Worm (Caenorhabditis elegans): Measurements from ENCODE around the gene Y73C8C.8.

Gene Y73C8C.8

ce11 chrV:3144494-3144893 is 30.8 kb upstream of the Y73C8C.8 start, which contains the start of gene srab-10:
TSS of gene srab-10 (minus strand) at chrV:3144594.
- no peak for TF ChIP-seq lin-32 (GFP tag; optimal IDR thresholded peaks at IDR 0.05)
- TF ChIP-seq elt-3 (tag; optimal IDR thresholded peaks at IDR 0.05) = no peak
- no peak for TF ChIP-seq ceh-39 (tag; optimal IDR thresholded peaks at IDR 0.05)
- no peak for TF ChIP-seq ceh-83 (GFP tag; optimal IDR thresholded peaks at IDR 0.05)

- TF ChIP-seq ceh-83 (GFP tag; optimal IDR thresholded peaks at IDR 0.05) (no peak), hlh-1 (tag; optimal IDR thresholded peaks at IDR 0.05) (no peak), mab-5 (tag; optimal IDR thresholded peaks at IDR 0.05) (no peak), ceh-39 (tag; optimal IDR thresholded peaks at IDR 0.05) (no peak), ztf-11 (tag; optimal IDR thresholded peaks at IDR 0.05) (no peak), unc-62 (GFP tag; optimal IDR thresholded peaks at IDR 0.05) (no peak), ham-2 (GFP tag; optimal IDR thresholded peaks at IDR 0.05) (no peak), nhr-237 (tag; optimal IDR thresholded peaks at IDR 0.05) (no peak), tbx-8 (GFP tag; optimal IDR thresholded peaks at IDR 0.05) (no peak)
Observed at ce11 chrV:3141190-3141589, 27.5 kb upstream of the Y73C8C.8 start, which contains the start of gene srab-9. TSS of gene srab-9 (minus strand) at chrV:3141290.

ce11 chrV:3138488-3138887 is 24.8 kb upstream of the Y73C8C.8 start, which contains the start of the genes irld-3 and F02C9.1:
TSS of gene irld-3 (minus strand) at chrV:3138588.
TSS of gene F02C9.1 (plus strand) at chrV:3138703.
- no peak for TF ChIP-seq ceh-39 (tag; optimal IDR thresholded peaks at IDR 0.05)
- TF ChIP-seq unc-120 (tag; optimal IDR thresholded peaks at IDR 0.05; ENCODE audit: poor library complexity, severe bottlenecking) = no peak
- no peak for TF ChIP-seq nhr-2 (tag; optimal IDR thresholded peaks at IDR 0.05)
- no peak for TF ChIP-seq ces-1 (GFP tag; optimal IDR thresholded peaks at IDR 0.05)
- TF ChIP-seq tbx-8 (GFP tag; optimal IDR thresholded peaks at IDR 0.05) = no peak
- TF ChIP-seq bed-3 (GFP tag; optimal IDR thresholded peaks at IDR 0.05) = no peak
- TF ChIP-seq nhr-76 (tag; optimal IDR thresholded peaks at IDR 0.05) = no peak
- no peak for TF ChIP-seq lin-13 (tag; optimal IDR thresholded peaks at IDR 0.05)
- no peak for TF ChIP-seq drap-1 (GFP tag; optimal IDR thresholded peaks at IDR 0.05)
- TF ChIP-seq M03D4.4 (tag; optimal IDR thresholded peaks at IDR 0.05) = no peak

ce11 chrV:3133293-3133755 is 19.7 kb upstream of the Y73C8C.8 start, which contains the start of gene F02C9.2:
TSS of gene F02C9.2 (plus strand) at chrV:3133705.
- TF ChIP-seq tbx-8 (GFP tag; optimal IDR thresholded peaks at IDR 0.05) (no peak), sem-2 (GFP tag; optimal IDR thresholded peaks at IDR 0.05) (no peak), mab-5 (tag; optimal IDR thresholded peaks at IDR 0.05) (no peak), lin-13 (tag; optimal IDR thresholded peaks at IDR 0.05) (no peak)

- peak; percentile 34 for TF ChIP-seq mls-2 (tag; optimal IDR thresholded peaks at IDR 0.05)
- no peak for TF ChIP-seq lsy-2 (tag; optimal IDR thresholded peaks at IDR 0.05)
Observed at ce11 chrV:3132116-3132515, 18.5 kb upstream of the Y73C8C.8 start.

- TF ChIP-seq snpc-4 (tag; optimal IDR thresholded peaks at IDR 0.05) (no peak), nhr-2 (tag; optimal IDR thresholded peaks at IDR 0.05) (no peak), mls-2 (tag; optimal IDR thresholded peaks at IDR 0.05) (no peak), nhr-28 (tag; optimal IDR thresholded peaks at IDR 0.05) (no peak), bed-3 (GFP tag; optimal IDR thresholded peaks at IDR 0.05) (no peak), drap-1 (GFP tag; optimal IDR thresholded peaks at IDR 0.05) (no peak), tbx-8 (GFP tag; optimal IDR thresholded peaks at IDR 0.05) (no peak), pha-4 (tag; optimal IDR thresholded peaks at IDR 0.05) (no peak), ces-1 (GFP tag; optimal IDR thresholded peaks at IDR 0.05) (no peak), unc-39 (tag; optimal IDR thresholded peaks at IDR 0.05) (no peak), mep-1 (tag; optimal IDR thresholded peaks at IDR 0.05) (no peak), ceh-39 (tag; optimal IDR thresholded peaks at IDR 0.05) (no peak), lin-32 (GFP tag; optimal IDR thresholded peaks at IDR 0.05) (no peak), flh-1 (GFP tag; optimal IDR thresholded peaks at IDR 0.05) (no peak), elt-3 (tag; optimal IDR thresholded peaks at IDR 0.05) (no peak), ceh-43 (GFP tag; optimal IDR thresholded peaks at IDR 0.05) (no peak), unc-120 (tag; optimal IDR thresholded peaks at IDR 0.05; ENCODE audit: poor library complexity, severe bottlenecking) (no peak), M03D4.4 (tag; optimal IDR thresholded peaks at IDR 0.05) (no peak)
Observed at ce11 chrV:3128803-3129202, 15.2 kb upstream of the Y73C8C.8 start, which contains the start of gene tat-6. TSS of gene tat-6 (plus strand) at chrV:3129103.

Measured in whole organism, mixed stage, embryonic.